Fruit fly (Drosophila melanogaster) S2 (cell line): ENCODE data around the gene Pex19.

Source experiments
- CG8478 ChIP-seq: fragments of >200 bp; optimal IDR thresholded peaks from 2 replicates; lab custom pipeline; 2018
- CTCF ChIP-seq, 2 experiments: fragments of >200 bp; optimal IDR thresholded peaks; 2 replicates each; lab custom pipeline; 2018

- no peak for TF ChIP-seq CG8478 (lab: Kevin White, UChicago)
- TF ChIP-seq CTCF (optimal IDR thresholded peaks at IDR 0.05; lab: Kevin White, UChicago): no peak
These were observed 12.9 kb upstream of the Pex19 start for dm6 chr2L:12078695-12079094.
